Fruit fly (Drosophila melanogaster) whole organism, wandering third instar larva: Measurements from ENCODE around the gene Arl4.

ENCODE experiments used
- Dfd ChIP-seq: fragments of >200 bp; optimal IDR thresholded peaks from 2 replicates; lab custom pipeline; 2017; ENCODE audit warnings: missing biosample characterization, missing genetic modification characterization
- br ChIP-seq: fragments of 200-800 bp; sonication (Bioruptor generic); optimal IDR thresholded peaks from 2 replicates; lab custom pipeline; 2016; ENCODE audit warnings: missing biosample characterization, missing genetic modification characterization
- dl ChIP-seq, 2 experiments: fragments of 175-275, 200-275 bp in 1 of 2; fragments of 200-275 bp in 1 of 2; sonication (Bioruptor generic); optimal IDR thresholded peaks; lab custom pipeline; 2018; ENCODE audit warnings: mild to moderate bottlenecking in 2 of 2, missing biosample characterization in 2 of 2, missing genetic modification characterization in 2 of 2, moderate library complexity in 2 of 2; ENCODE audit not compliant: partially characterized antibody in 2 of 2, insufficient read depth in 1 of 2
- dsf ChIP-seq: sonication (Bioruptor generic); optimal IDR thresholded peaks from 2 replicates; lab custom pipeline; 2016; ENCODE audit warnings: missing biosample characterization, missing genetic modification characterization, borderline replicate concordance
- pan ChIP-seq: fragments of >200 bp; optimal IDR thresholded peaks from 2 replicates; lab custom pipeline; 2017
- rgr ChIP-seq: fragments of 200-800 bp; sonication (Bioruptor generic); optimal IDR thresholded peaks from 3 replicates; lab custom pipeline; 2016; ENCODE audit warnings: missing biosample characterization, mild to moderate bottlenecking, missing genetic modification characterization
- usp ChIP-seq: fragments of >200 bp; optimal IDR thresholded peaks from 2 replicates; lab custom pipeline; 2017; ENCODE audit warnings: missing biosample characterization, missing genetic modification characterization

DNA sequence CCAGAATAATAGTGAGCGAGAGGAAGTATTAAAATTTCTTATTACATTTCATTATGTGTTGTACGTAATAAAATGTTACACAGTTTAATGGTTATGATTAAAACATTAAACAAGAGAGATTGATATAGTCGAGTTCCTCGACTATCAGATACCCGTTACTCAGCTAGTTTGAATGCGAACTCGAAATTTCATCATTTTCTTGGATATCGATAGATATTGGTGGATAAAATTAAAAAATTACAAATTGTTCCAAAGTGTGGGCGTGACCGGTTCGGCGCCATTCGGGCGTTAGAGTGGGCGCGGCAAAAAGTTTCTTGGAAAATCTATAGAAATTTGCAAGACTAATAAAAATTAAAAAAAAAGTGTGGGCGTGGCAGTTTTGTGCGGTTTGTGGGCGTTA, 14.0 kb downstream of the Arl4 start:
- TF ChIP-seq rgr (GFP tag; lab: Kevin White, UChicago) (no peak), dl (GFP tag; optimal IDR thresholded peaks at IDR 0.05; lab: Kevin White, UChicago; ENCODE audit: insufficient read depth in 1 of 2, partially characterized antibody in 2 of 2) (no peak), usp (GFP tag; lab: Kevin White, UChicago) (no peak), pan (lab: Kevin White, UChicago) (no peak), br (GFP tag; lab: Kevin White, UChicago) (no peak), dsf (GFP tag; lab: Kevin White, UChicago) (no peak), Dfd (GFP tag; lab: Kevin White, UChicago) (peak; percentile 93)
